Fruit fly (Drosophila melanogaster): ENCODE data around the gene CLIP-190.

CLIP-190 gene

DNA sequence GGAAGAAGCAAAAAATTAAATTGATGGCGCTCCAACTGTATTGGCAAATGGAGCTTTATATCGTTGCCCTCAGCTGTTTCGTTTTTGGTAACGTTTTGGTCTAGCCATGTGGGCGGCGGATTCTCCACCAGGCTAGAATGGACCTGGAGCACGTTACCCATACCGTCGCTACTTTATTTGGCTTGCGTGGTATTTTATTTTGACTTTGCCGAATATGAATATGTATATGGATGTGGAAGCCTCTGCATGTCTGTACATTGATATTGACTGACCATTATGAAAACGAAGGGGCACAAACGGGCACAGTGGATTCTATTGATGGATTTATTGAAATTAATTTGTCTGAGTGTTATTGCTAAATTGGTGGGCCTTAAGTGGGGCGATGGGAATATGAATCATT is 6.7 kb upstream of the CLIP-190 start:
- TF ChIP-seq CG9948 (tag; optimal IDR thresholded peaks at IDR 0.05) = no peak
- no peak for TF ChIP-seq CG13204 (GFP tag; optimal IDR thresholded peaks at IDR 0.05)
- no peak for TF ChIP-seq CG12605 (GFP tag; IDR thresholded peaks at IDR 0.05)
- no peak for TF ChIP-seq Pif1B (GFP tag; optimal IDR thresholded peaks at IDR 0.05)
- no peak for TF ChIP-seq EcR (GFP tag; optimal IDR thresholded peaks at IDR 0.05)
- TF ChIP-seq CG10348 (GFP tag; IDR thresholded peaks at IDR 0.05) = no peak
- TF ChIP-seq CG8301 (tag; optimal IDR thresholded peaks at IDR 0.05) = no peak
- TF ChIP-seq CG34367 (tag; optimal IDR thresholded peaks at IDR 0.05) = no peak

DNA sequence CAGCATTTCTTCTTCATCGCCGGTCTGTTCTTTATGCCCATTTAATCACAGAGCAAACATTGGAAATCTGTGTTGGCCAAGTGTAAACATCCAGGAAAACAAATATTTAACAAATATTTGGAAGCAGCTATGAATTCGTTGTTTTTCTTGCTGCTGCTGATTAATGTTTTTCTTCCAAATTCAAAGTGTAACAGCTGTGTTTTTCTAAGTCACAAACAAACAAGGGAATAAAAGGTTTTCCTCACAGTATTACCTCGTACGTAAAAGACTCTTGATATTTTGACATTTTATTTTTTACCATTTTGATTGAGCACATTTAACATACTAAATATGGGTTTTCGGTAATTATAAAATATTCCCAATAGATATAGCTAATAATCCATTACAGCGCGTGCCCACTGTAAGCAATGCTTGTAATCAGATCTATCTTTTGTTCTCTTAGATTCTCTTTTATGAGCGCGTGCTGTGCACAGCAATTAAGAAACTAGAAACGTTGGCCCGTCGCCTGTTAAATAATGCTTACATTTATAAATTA is 5.7 kb upstream of the CLIP-190 start:
- TF ChIP-seq gl (tag; optimal IDR thresholded peaks at IDR 0.05) (peak; percentile 45), CG17806 (tag; optimal IDR thresholded peaks at IDR 0.05) (peak; percentile 60), CG8159 (tag; optimal IDR thresholded peaks at IDR 0.05) (peak; percentile 67), CG14655 (GFP tag; optimal IDR thresholded peaks at IDR 0.05) (peak; percentile 86), CG32121 (GFP tag; IDR thresholded peaks at IDR 0.05) (peak; percentile 84), Snoo (tag; optimal IDR thresholded peaks at IDR 0.05) (peak; percentile 46), Pif1A (GFP tag; optimal IDR thresholded peaks at IDR 0.05) (peak; percentile 74), CG8301 (tag; optimal IDR thresholded peaks at IDR 0.05) (peak; percentile 82), CG4496 (GFP tag; IDR thresholded peaks at IDR 0.05) (peak; percentile 94), CG12605 (GFP tag; IDR thresholded peaks at IDR 0.05) (peak; percentile 84), D1 (tag; optimal IDR thresholded peaks at IDR 0.05) (no peak), Ets98B (GFP tag; IDR thresholded peaks at IDR 0.05) (peak; percentile 89), CG10348 (GFP tag; IDR thresholded peaks at IDR 0.05) (peak; percentile 67; the same call in 1 of the 2 replicates), EcR (GFP tag; optimal IDR thresholded peaks at IDR 0.05) (no peak), CG9948 (tag; optimal IDR thresholded peaks at IDR 0.05) (peak; percentile 59), Pif1B (GFP tag; optimal IDR thresholded peaks at IDR 0.05) (peak; percentile 66), rn (GFP tag; IDR thresholded peaks at IDR 0.05) (peak; percentile 51; the same call in 1 of the 2 replicates), fd96Ca (GFP tag; IDR thresholded peaks at IDR 0.05) (0 out of 3 replicates have a peak, but pooled peaks have one; percentile 42), CG15710 (tag; optimal IDR thresholded peaks at IDR 0.05) (peak; percentile 71), CG13204 (GFP tag; optimal IDR thresholded peaks at IDR 0.05) (peak; percentile 3), CG34367 (tag; optimal IDR thresholded peaks at IDR 0.05) (peak; percentile 63)

DNA sequence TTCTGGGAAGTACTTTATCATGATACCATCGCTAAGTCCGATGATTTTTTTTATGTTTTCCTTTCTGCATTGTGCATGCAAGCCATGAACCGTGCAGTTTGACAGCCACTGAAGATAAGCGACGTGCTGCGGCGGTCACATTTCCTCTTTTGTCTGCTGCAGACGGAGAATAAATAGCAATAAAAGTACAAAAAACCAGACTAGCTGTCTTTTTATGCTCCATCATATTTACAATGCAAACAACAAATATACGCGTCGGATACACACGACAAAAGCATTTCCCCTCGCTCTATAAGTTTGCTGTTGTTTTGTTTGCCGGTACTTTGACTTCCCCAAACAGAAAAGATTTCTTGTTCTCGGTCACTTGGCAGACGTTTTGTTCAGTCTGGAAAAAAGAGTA is 4.7 kb upstream of the CLIP-190 start:
- TF ChIP-seq CG12605 (GFP tag; IDR thresholded peaks at IDR 0.05) (no peak), CG32121 (GFP tag; IDR thresholded peaks at IDR 0.05) (peak; percentile 16; the same call in 1 of the 2 replicates), Snoo (tag; optimal IDR thresholded peaks at IDR 0.05) (no peak), gl (tag; optimal IDR thresholded peaks at IDR 0.05) (peak; percentile 78), Ets98B (GFP tag; IDR thresholded peaks at IDR 0.05) (peak; percentile 25; the same call in 1 of the 2 replicates), CG34367 (tag; optimal IDR thresholded peaks at IDR 0.05) (peak; percentile 54), CG4496 (GFP tag; IDR thresholded peaks at IDR 0.05) (peak; percentile 61; the same call in 2 of the 3 replicates), EcR (GFP tag; optimal IDR thresholded peaks at IDR 0.05) (peak; percentile 57), CG14655 (GFP tag; optimal IDR thresholded peaks at IDR 0.05) (peak; percentile 35), fd96Ca (GFP tag; IDR thresholded peaks at IDR 0.05) (no peak), Pif1B (GFP tag; optimal IDR thresholded peaks at IDR 0.05) (peak; percentile 66), CG8301 (tag; optimal IDR thresholded peaks at IDR 0.05) (no peak), Pif1A (GFP tag; optimal IDR thresholded peaks at IDR 0.05) (peak; percentile 56), CG9948 (tag; optimal IDR thresholded peaks at IDR 0.05) (no peak), rn (GFP tag; IDR thresholded peaks at IDR 0.05) (peak; percentile 19; the same call in 1 of the 2 replicates), CG8159 (tag; optimal IDR thresholded peaks at IDR 0.05) (peak; percentile 20), D1 (tag; optimal IDR thresholded peaks at IDR 0.05) (no peak), CG13204 (GFP tag; optimal IDR thresholded peaks at IDR 0.05) (peak; percentile 74), CG10348 (GFP tag; IDR thresholded peaks at IDR 0.05) (no peak), CG15710 (tag; optimal IDR thresholded peaks at IDR 0.05) (peak; percentile 21), CG17806 (tag; optimal IDR thresholded peaks at IDR 0.05) (peak; percentile 14)

DNA sequence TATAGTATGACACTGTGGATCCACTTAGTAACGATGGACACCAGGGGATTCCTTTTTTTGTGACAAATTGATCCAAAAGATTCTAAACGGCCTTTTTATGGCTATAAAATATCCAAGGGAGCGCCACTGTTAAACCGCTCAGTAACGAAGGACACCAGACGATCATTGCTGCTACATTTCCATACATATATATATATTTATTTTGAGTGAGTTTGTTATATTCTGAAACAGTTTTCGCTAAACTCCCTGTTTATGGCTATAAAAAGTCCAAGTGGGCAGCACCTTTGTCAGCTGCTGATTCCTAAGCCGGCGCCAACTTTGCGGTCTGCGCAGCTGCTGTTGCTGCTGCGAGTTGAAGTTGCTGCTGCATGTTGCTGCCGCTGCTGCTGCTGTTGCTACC is 4.0 kb upstream of the CLIP-190 start:
- no peak for TF ChIP-seq CG10348 (GFP tag; IDR thresholded peaks at IDR 0.05)
- no peak for TF ChIP-seq CG8159 (tag; optimal IDR thresholded peaks at IDR 0.05)
- no peak for TF ChIP-seq Pif1B (GFP tag; optimal IDR thresholded peaks at IDR 0.05)
- TF ChIP-seq gl (tag; optimal IDR thresholded peaks at IDR 0.05) = no peak
- no peak for TF ChIP-seq Ets98B (GFP tag; IDR thresholded peaks at IDR 0.05)
- no peak for TF ChIP-seq D1 (tag; optimal IDR thresholded peaks at IDR 0.05)
- TF ChIP-seq Snoo (tag; optimal IDR thresholded peaks at IDR 0.05) = no peak
- no peak for TF ChIP-seq Pif1A (GFP tag; optimal IDR thresholded peaks at IDR 0.05)
- no peak for TF ChIP-seq CG8301 (tag; optimal IDR thresholded peaks at IDR 0.05)
- no peak for TF ChIP-seq CG13204 (GFP tag; optimal IDR thresholded peaks at IDR 0.05)
- TF ChIP-seq CG4496 (GFP tag; IDR thresholded peaks at IDR 0.05) = no peak

DNA sequence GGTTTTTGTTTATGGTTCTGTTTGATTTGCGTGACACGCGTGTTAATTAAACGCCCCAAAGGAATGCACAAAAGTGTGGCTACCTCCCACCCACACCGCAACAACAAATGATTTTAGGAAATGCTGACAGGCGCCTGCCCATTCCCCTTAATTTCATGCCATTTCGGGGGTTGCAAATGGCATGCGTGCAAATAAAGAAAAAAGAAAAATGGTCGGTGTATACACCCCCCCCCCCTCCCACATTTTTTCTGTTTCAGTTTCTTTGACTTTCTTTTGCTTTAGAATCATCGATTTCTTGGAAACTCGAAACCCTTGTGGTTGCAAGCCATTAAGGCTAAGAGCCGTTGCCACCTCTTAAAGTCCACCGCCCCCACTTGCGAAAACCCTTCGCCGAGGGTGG is 3.4 kb upstream of the CLIP-190 start:
- TF ChIP-seq CG12605 (GFP tag; IDR thresholded peaks at IDR 0.05) (no peak), CG34367 (tag; optimal IDR thresholded peaks at IDR 0.05) (no peak), CG17806 (tag; optimal IDR thresholded peaks at IDR 0.05) (no peak), CG8159 (tag; optimal IDR thresholded peaks at IDR 0.05) (no peak), fd96Ca (GFP tag; IDR thresholded peaks at IDR 0.05) (peak; percentile 66), CG15710 (tag; optimal IDR thresholded peaks at IDR 0.05) (peak; percentile 14), CG32121 (GFP tag; IDR thresholded peaks at IDR 0.05) (no peak), CG4496 (GFP tag; IDR thresholded peaks at IDR 0.05) (peak; percentile 46; the same call in 1 of the 3 replicates), CG10348 (GFP tag; IDR thresholded peaks at IDR 0.05) (no peak), Pif1A (GFP tag; optimal IDR thresholded peaks at IDR 0.05) (no peak), Ets98B (GFP tag; IDR thresholded peaks at IDR 0.05) (peak; percentile 25; the same call in 1 of the 2 replicates), CG13204 (GFP tag; optimal IDR thresholded peaks at IDR 0.05) (no peak), CG14655 (GFP tag; optimal IDR thresholded peaks at IDR 0.05) (peak; percentile 28), CG8301 (tag; optimal IDR thresholded peaks at IDR 0.05) (peak; percentile 11), EcR (GFP tag; optimal IDR thresholded peaks at IDR 0.05) (no peak), Pif1B (GFP tag; optimal IDR thresholded peaks at IDR 0.05) (no peak)

Data from whole organism, pupa.